Worm (Caenorhabditis elegans): Measurements from ENCODE around the gene col-164.

ce11 chrX:2096804-2097203 lies 3.5 kb downstream of the col-164 start, which contains the start of gene T21D9.2:
- TF ChIP-seq him-1 (tag; optimal IDR thresholded peaks at IDR 0.05) (no peak), dao-5 (tag; optimal IDR thresholded peaks at IDR 0.05) (no peak), W03F9.2 (tag; optimal IDR thresholded peaks at IDR 0.05) (no peak)

All from whole organism, L4/young adult.